Fruit fly (Drosophila melanogaster) whole organism: ENCODE measurements around the gene CG7806.

Source experiments
- CG8478 ChIP-seq: fragments of >200 bp; optimal IDR thresholded peaks from 2 replicates; lab custom pipeline; 2018; ENCODE audit warnings: inconsistent platforms
- Dll ChIP-seq: fragments of >200 bp; optimal IDR thresholded peaks from 2 replicates; lab custom pipeline; 2017
- EcR ChIP-seq, 2 experiments: fragments of >200 bp; optimal IDR thresholded peaks; 2 replicates each; lab custom pipeline; 2017; ENCODE audit warnings: missing biosample characterization in 2 of 2, missing genetic modification characterization in 2 of 2, missing genetic modification reagents in 2 of 2
- pan ChIP-seq: fragments of >200 bp; optimal IDR thresholded peaks from 2 replicates; lab custom pipeline; 2017
- psq ChIP-seq: fragments of >200 bp; optimal IDR thresholded peaks from 2 replicates; lab custom pipeline; 2017
- usp ChIP-seq: fragments of >200 bp; optimal IDR thresholded peaks from 2 replicates; lab custom pipeline; 2017; ENCODE audit warnings: missing biosample characterization, missing genetic modification characterization, mixed read lengths

dm6 chr2L:8350560-8351171, 39.5 kb downstream of the CG7806 start:
- TF ChIP-seq EcR (GFP tag; optimal IDR thresholded peaks at IDR 0.05; lab: Kevin White, UChicago) = no peak
- no peak for TF ChIP-seq Dll
- no peak for TF ChIP-seq CG8478 (lab: Kevin White, UChicago)
- TF ChIP-seq usp (GFP tag; lab: Kevin White, UChicago) = no peak
- no peak for TF ChIP-seq psq (lab: Kevin White, UChicago)
- no peak for TF ChIP-seq pan (lab: Kevin White, UChicago)
